Comparison of ENCODE assay signal across 1 fruit fly cellular context in the genomic region with DNA sequence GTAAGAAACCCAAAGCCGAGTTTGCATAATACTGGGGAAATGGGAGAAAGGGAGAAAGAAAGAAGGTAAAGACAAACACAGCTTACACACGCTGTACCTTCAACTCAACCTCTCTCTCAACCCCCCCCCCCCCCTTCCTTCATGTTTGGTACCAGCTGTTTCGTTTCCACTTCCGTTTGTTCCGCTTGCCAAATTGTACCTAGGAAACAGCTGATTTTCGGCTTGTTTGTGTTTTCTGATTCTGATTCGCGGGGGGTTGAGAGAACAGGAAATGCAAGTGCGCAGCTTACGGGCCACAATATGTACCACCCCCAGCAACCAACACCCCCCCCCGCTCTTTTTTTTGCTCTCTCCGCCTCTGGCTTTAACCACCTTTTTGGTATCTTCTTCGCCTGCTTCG.
TF ChIP-seq lines count a peak whose summit lies in the region.

No protein-coding gene starts in this region.

TF ChIP-seq in whole organism, embryonic, 481 proteins besides CTCF, POLR2A, EP300 and RAD21 (continued from another document and continues in another):
- TF ChIP-seq CG15514 (GFP tag; optimal IDR thresholded peaks at IDR 0.05; lab: Kevin White, UChicago) (peak; percentile 36), Antp (GFP tag; optimal IDR thresholded peaks at IDR 0.05; lab: Kevin White, UChicago) (no peak), CG11247 (GFP tag; IDR thresholded peaks at IDR 0.05; lab: Robert Waterston, UW) (no peak), emc (GFP tag; optimal IDR thresholded peaks at IDR 0.05; lab: Kevin White, UChicago) (no peak), CG17359 (tag; optimal IDR thresholded peaks at IDR 0.05; lab: Kevin White, UChicago) (no peak), sc (optimal IDR thresholded peaks at IDR 0.05; lab: Kevin White, UChicago) (no peak), sc (GFP tag; optimal IDR thresholded peaks at IDR 0.05; lab: Kevin White, UChicago) (no peak), CG8089 (GFP tag; optimal IDR thresholded peaks at IDR 0.05; lab: Kevin White, UChicago) (no peak), odd (GFP tag; optimal IDR thresholded peaks at IDR 0.05; lab: Kevin White, UChicago) (peak; percentile 12), luna (GFP tag; optimal IDR thresholded peaks at IDR 0.05; lab: Kevin White, UChicago) (no peak), nom (GFP tag; optimal IDR thresholded peaks at IDR 0.05; lab: Kevin White, UChicago) (no peak), vnd (GFP tag; IDR thresholded peaks at IDR 0.05; lab: Robert Waterston, UW; ENCODE audit: partially characterized antibody) (no peak), dmrt11E (tag; optimal IDR thresholded peaks at IDR 0.05; lab: Kevin White, UChicago) (no peak), Hand (GFP tag; optimal IDR thresholded peaks at IDR 0.05; lab: Kevin White, UChicago) (no peak), cwo (GFP tag; optimal IDR thresholded peaks at IDR 0.05; lab: Kevin White, UChicago) (no peak), disco-r (GFP tag; optimal IDR thresholded peaks at IDR 0.05; lab: Kevin White, UChicago) (no peak), cato (GFP tag; optimal IDR thresholded peaks at IDR 0.05; lab: Kevin White, UChicago; ENCODE audit: borderline replicate concordance) (no peak), CG42726 (GFP tag; IDR thresholded peaks at IDR 0.05; lab: Robert Waterston, UW; ENCODE audit: partially characterized antibody) (no peak), CG7786 (GFP tag; optimal IDR thresholded peaks at IDR 0.05; lab: Kevin White, UChicago) (no peak), hth (optimal IDR thresholded peaks at IDR 0.05; lab: Kevin White, UChicago) (no peak), ttk (GFP tag; IDR thresholded peaks at IDR 0.05; lab: Robert Waterston, UW) (no peak), Bgb (GFP tag; IDR thresholded peaks at IDR 0.05; lab: Robert Waterston, UW; ENCODE audit: partially characterized antibody) (no peak), CG13296 (GFP tag; optimal IDR thresholded peaks at IDR 0.05; lab: Kevin White, UChicago) (peak; percentile 29), CG13894 (tag; optimal IDR thresholded peaks at IDR 0.05; lab: Kevin White, UChicago) (peak; percentile 34), CG12155 (GFP tag; optimal IDR thresholded peaks at IDR 0.05; lab: Kevin White, UChicago) (no peak), Gug (GFP tag; IDR thresholded peaks at IDR 0.05; lab: Robert Waterston, UW) (no peak), slp2 (GFP tag; optimal IDR thresholded peaks at IDR 0.05; lab: Kevin White, UChicago) (no peak), Hr39 (optimal IDR thresholded peaks at IDR 0.05; lab: Kevin White, UChicago) (no peak), ro (GFP tag; IDR thresholded peaks at IDR 0.05; lab: Robert Waterston, UW) (no peak), CG6791 (GFP tag; IDR thresholded peaks at IDR 0.05; lab: Robert Waterston, UW; ENCODE audit: partially characterized antibody) (no peak), Hr51 (GFP tag; optimal IDR thresholded peaks at IDR 0.05; lab: Kevin White, UChicago) (peak in 1 of 2 experiments; percentile 34), nerfin-1 (tag; optimal IDR thresholded peaks at IDR 0.05; lab: Kevin White, UChicago) (no peak), CG17802 (tag; optimal IDR thresholded peaks at IDR 0.05; lab: Kevin White, UChicago) (no peak), CG31388 (GFP tag; optimal IDR thresholded peaks at IDR 0.05; lab: Kevin White, UChicago) (no peak), CG4404 (GFP tag; IDR thresholded peaks at IDR 0.05; lab: Robert Waterston, UW) (no peak), Hmr (GFP tag; optimal IDR thresholded peaks at IDR 0.05; lab: Kevin White, UChicago) (no peak), CG43689 (GFP tag; IDR thresholded peaks at IDR 0.05; lab: Robert Waterston, UW) (no peak), ERR (GFP tag; optimal IDR thresholded peaks at IDR 0.05; lab: Kevin White, UChicago) (no peak), CG13624 (GFP tag; optimal IDR thresholded peaks at IDR 0.05; lab: Kevin White, UChicago) (no peak), Ssrp (tag; optimal IDR thresholded peaks at IDR 0.05; lab: Kevin White, UChicago) (no peak), CG18599 (GFP tag; optimal IDR thresholded peaks at IDR 0.05; lab: Kevin White, UChicago) (peak; percentile 64), CG11696 (GFP tag; IDR thresholded peaks at IDR 0.05; lab: Robert Waterston, UW) (no peak), CG6683 (GFP tag; optimal IDR thresholded peaks at IDR 0.05; lab: Kevin White, UChicago) (no peak), Myb (GFP tag; optimal IDR thresholded peaks at IDR 0.05; lab: Kevin White, UChicago) (no peak), CG10209 (GFP tag; optimal IDR thresholded peaks at IDR 0.05; lab: Kevin White, UChicago) (no peak), CG8478 (optimal IDR thresholded peaks at IDR 0.05; lab: Kevin White, UChicago) (no peak), fd64A (GFP tag; optimal IDR thresholded peaks at IDR 0.05; lab: Kevin White, UChicago) (no peak), CG2202 (tag; optimal IDR thresholded peaks at IDR 0.05; lab: Kevin White, UChicago) (no peak), cad (GFP tag; optimal IDR thresholded peaks at IDR 0.05; lab: Kevin White, UChicago) (no peak), CG10979 (tag; optimal IDR thresholded peaks at IDR 0.05; lab: Kevin White, UChicago) (no peak), CG8944 (GFP tag; optimal IDR thresholded peaks at IDR 0.05; lab: Kevin White, UChicago) (no peak), CG16815 (GFP tag; optimal IDR thresholded peaks at IDR 0.05; lab: Kevin White, UChicago) (no peak), gro (GFP tag; optimal IDR thresholded peaks at IDR 0.05; lab: Kevin White, UChicago) (no peak), Drgx (GFP tag; IDR thresholded peaks at IDR 0.05; lab: Robert Waterston, UW) (no peak), MESR4 (GFP tag; optimal IDR thresholded peaks at IDR 0.05; lab: Kevin White, UChicago) (no peak), Max (GFP tag; optimal IDR thresholded peaks at IDR 0.05; lab: Kevin White, UChicago) (no peak), zf30C (GFP tag; optimal IDR thresholded peaks at IDR 0.05; lab: Kevin White, UChicago) (no peak), CG4854 (GFP tag; optimal IDR thresholded peaks at IDR 0.05; lab: Kevin White, UChicago) (no peak), CG31224 (GFP tag; IDR thresholded peaks at IDR 0.05; lab: Robert Waterston, UW) (no peak), Pdp1 (GFP tag; optimal IDR thresholded peaks at IDR 0.05; lab: Kevin White, UChicago) (no peak), CG14965 (GFP tag; optimal IDR thresholded peaks at IDR 0.05; lab: Kevin White, UChicago; ENCODE audit: borderline replicate concordance) (no peak), zfh2 (GFP tag; optimal IDR thresholded peaks at IDR 0.05; lab: Kevin White, UChicago) (no peak), Stat92E (GFP tag; optimal IDR thresholded peaks at IDR 0.05; lab: Kevin White, UChicago) (no peak), onecut (GFP tag; IDR thresholded peaks at IDR 0.05; lab: Robert Waterston, UW) (peak; percentile 5; the same call in 1 of the 2 replicates), sim (GFP tag; IDR thresholded peaks at IDR 0.05; lab: Robert Waterston, UW) (no peak), CG34376 (GFP tag; optimal IDR thresholded peaks at IDR 0.05; lab: Kevin White, UChicago) (peak; percentile 50), Dp (GFP tag; optimal IDR thresholded peaks at IDR 0.05; lab: Kevin White, UChicago) (no peak), Six4 (GFP tag; optimal IDR thresholded peaks at IDR 0.05; lab: Kevin White, UChicago) (no peak), Fer2 (tag; optimal IDR thresholded peaks at IDR 0.05; lab: Kevin White, UChicago) (no peak), CG4617 (GFP tag; optimal IDR thresholded peaks at IDR 0.05; lab: Kevin White, UChicago; ENCODE audit: borderline replicate concordance) (no peak), CG16863 (GFP tag; optimal IDR thresholded peaks at IDR 0.05; lab: Kevin White, UChicago) (no peak), CG17568 (GFP tag; optimal IDR thresholded peaks at IDR 0.05; lab: Kevin White, UChicago) (no peak), ssp (GFP tag; IDR thresholded peaks at IDR 0.05; lab: Robert Waterston, UW) (no peak), pan (optimal IDR thresholded peaks at IDR 0.05; lab: Kevin White, UChicago) (no peak), pan (GFP tag; optimal IDR thresholded peaks at IDR 0.05 in 1 of 2, IDR thresholded peaks at IDR 0.05 in 1 of 2) (no peak), gfzf (GFP tag; optimal IDR thresholded peaks at IDR 0.05; lab: Kevin White, UChicago) (no peak), CG17361 (GFP tag; IDR thresholded peaks at IDR 0.05; lab: Robert Waterston, UW) (no peak), klu (GFP tag; IDR thresholded peaks at IDR 0.05; lab: Robert Waterston, UW) (no peak), CG1792 (GFP tag; optimal IDR thresholded peaks at IDR 0.05; lab: Kevin White, UChicago) (no peak), pfk (GFP tag; optimal IDR thresholded peaks at IDR 0.05; lab: Kevin White, UChicago) (peak; percentile 97), CG11504 (tag; optimal IDR thresholded peaks at IDR 0.05; lab: Kevin White, UChicago) (no peak), CG33213 (GFP tag; optimal IDR thresholded peaks at IDR 0.05; lab: Kevin White, UChicago) (no peak), Trl (optimal IDR thresholded peaks at IDR 0.05; lab: Kevin White, UChicago) (peak in 1 of 2 experiments; percentile 20), Trl (GFP tag; optimal IDR thresholded peaks at IDR 0.05; lab: Kevin White, UChicago) (no peak), CG33557 (GFP tag; optimal IDR thresholded peaks at IDR 0.05; lab: Kevin White, UChicago) (no peak), zen (tag; optimal IDR thresholded peaks at IDR 0.05; lab: Kevin White, UChicago) (no peak), sug (tag; optimal IDR thresholded peaks at IDR 0.05; lab: Kevin White, UChicago) (peak; percentile 61), ewg (GFP tag; optimal IDR thresholded peaks at IDR 0.05; lab: Kevin White, UChicago) (peak; percentile 81), usp (GFP tag; optimal IDR thresholded peaks at IDR 0.05; lab: Kevin White, UChicago) (no peak), chif (GFP tag; optimal IDR thresholded peaks at IDR 0.05; lab: Kevin White, UChicago) (no peak), psq (GFP tag; optimal IDR thresholded peaks at IDR 0.05; lab: Kevin White, UChicago) (peak; percentile 52), ci (GFP tag; IDR thresholded peaks at IDR 0.05; lab: Robert Waterston, UW) (no peak), CG31365 (tag; optimal IDR thresholded peaks at IDR 0.05; lab: Kevin White, UChicago) (no peak), hbn (GFP tag; IDR thresholded peaks at IDR 0.05; lab: Robert Waterston, UW; ENCODE audit: partially characterized antibody) (peak; percentile 33; the same call in 1 of the 2 replicates), corto (GFP tag; optimal IDR thresholded peaks at IDR 0.05; lab: Kevin White, UChicago) (no peak), Taf1 (GFP tag; IDR thresholded peaks at IDR 0.05; lab: Robert Waterston, UW) (no peak), CG11560 (tag; IDR thresholded peaks at IDR 0.05; lab: Robert Waterston, UW) (no peak), CG31441 (GFP tag; IDR thresholded peaks at IDR 0.05; lab: Robert Waterston, UW) (no peak), Usf (GFP tag; optimal IDR thresholded peaks at IDR 0.05; lab: Kevin White, UChicago) (no peak), GATAe (GFP tag; conservative IDR thresholded peaks at IDR 0.05; lab: Robert Waterston, UW) (no peak), org-1 (GFP tag; optimal IDR thresholded peaks at IDR 0.05; lab: Kevin White, UChicago) (no peak), so (GFP tag; IDR thresholded peaks at IDR 0.05; lab: Robert Waterston, UW) (no peak), nau (GFP tag; optimal IDR thresholded peaks at IDR 0.05; lab: Kevin White, UChicago) (no peak), Mrtf (GFP tag; IDR thresholded peaks at IDR 0.05; lab: Robert Waterston, UW) (no peak), peb (GFP tag; IDR thresholded peaks at IDR 0.05; lab: Robert Waterston, UW) (no peak), knrl (GFP tag; IDR thresholded peaks at IDR 0.05; lab: Robert Waterston, UW; ENCODE audit: partially characterized antibody) (no peak), CG4328 (GFP tag; optimal IDR thresholded peaks at IDR 0.05; lab: Kevin White, UChicago) (peak; percentile 44), CG13123 (GFP tag; optimal IDR thresholded peaks at IDR 0.05; lab: Kevin White, UChicago) (no peak), mirr (GFP tag; optimal IDR thresholded peaks at IDR 0.05; lab: Kevin White, UChicago) (peak; percentile 44), amos (GFP tag; IDR thresholded peaks at IDR 0.05; lab: Robert Waterston, UW; ENCODE audit: partially characterized antibody) (no peak), Fer1 (GFP tag; optimal IDR thresholded peaks at IDR 0.05; lab: Kevin White, UChicago) (peak; percentile 52), Xrp1 (GFP tag; IDR thresholded peaks at IDR 0.05; lab: Robert Waterston, UW) (no peak), CG5953 (GFP tag; IDR thresholded peaks at IDR 0.05; lab: Robert Waterston, UW) (no peak), Atf6 (GFP tag; IDR thresholded peaks at IDR 0.05; lab: Robert Waterston, UW) (no peak), CG15696 (tag; optimal IDR thresholded peaks at IDR 0.05; lab: Kevin White, UChicago) (no peak), stc (GFP tag; IDR thresholded peaks at IDR 0.05; lab: Robert Waterston, UW) (no peak), D (optimal IDR thresholded peaks at IDR 0.05; lab: Kevin White, UChicago) (no peak), D (GFP tag; optimal IDR thresholded peaks at IDR 0.05; lab: Kevin White, UChicago) (no peak), Lpt (GFP tag; optimal IDR thresholded peaks at IDR 0.05; lab: Kevin White, UChicago) (no peak), tin (GFP tag; optimal IDR thresholded peaks at IDR 0.05; lab: Kevin White, UChicago) (no peak), HLH4C (GFP tag; IDR thresholded peaks at IDR 0.05; lab: Robert Waterston, UW; ENCODE audit: partially characterized antibody) (no peak), CG3407 (GFP tag; optimal IDR thresholded peaks at IDR 0.05; lab: Kevin White, UChicago) (no peak), dan (GFP tag; IDR thresholded peaks at IDR 0.05; lab: Robert Waterston, UW) (no peak), bowl (GFP tag; IDR thresholded peaks at IDR 0.05; lab: Robert Waterston, UW) (no peak), CG9797 (GFP tag; optimal IDR thresholded peaks at IDR 0.05; lab: Kevin White, UChicago) (no peak), twi (tag; optimal IDR thresholded peaks at IDR 0.05; lab: Kevin White, UChicago) (no peak), CG1603 (tag; optimal IDR thresholded peaks at IDR 0.05; lab: Kevin White, UChicago) (no peak), CG2199 (GFP tag; IDR thresholded peaks at IDR 0.05; lab: Robert Waterston, UW) (no peak), Bdp1 (GFP tag; optimal IDR thresholded peaks at IDR 0.05; lab: Kevin White, UChicago) (no peak), dmrt99B (tag; optimal IDR thresholded peaks at IDR 0.05; lab: Kevin White, UChicago) (no peak), pzg (GFP tag; optimal IDR thresholded peaks at IDR 0.05; lab: Kevin White, UChicago) (peak; percentile 14), wdn (GFP tag; IDR thresholded peaks at IDR 0.05; lab: Robert Waterston, UW) (no peak), Sox100B (GFP tag; optimal IDR thresholded peaks at IDR 0.05; lab: Kevin White, UChicago) (no peak)
